Worm (Caenorhabditis elegans): Measurements from ENCODE around the gene K07D4.9.

The K07D4.9 gene

ce11 chrII:3989627-3990367 is 38.6 kb upstream of the K07D4.9 start, which contains the start of gene Y14H12A.2:
Gene Y14H12A.2, minus strand, starts transcription at chrII:3989677.
- TF ChIP-seq pax-1 (tag; optimal IDR thresholded peaks at IDR 0.05), result no peak
- TF ChIP-seq pat-9 (tag; optimal IDR thresholded peaks at IDR 0.05), result no peak
- no peak for TF ChIP-seq gmeb-2 (tag; optimal IDR thresholded peaks at IDR 0.05)
- no peak for TF ChIP-seq hlh-13 (GFP tag; optimal IDR thresholded peaks at IDR 0.05)
- no peak for TF ChIP-seq lim-6 (tag; optimal IDR thresholded peaks at IDR 0.05)
- TF ChIP-seq fax-1 (tag; optimal IDR thresholded peaks at IDR 0.05), result no peak
- TF ChIP-seq ceh-34 (tag; optimal IDR thresholded peaks at IDR 0.05), result no peak
- TF ChIP-seq elt-2 (tag; optimal IDR thresholded peaks at IDR 0.05), result peak; percentile 63

DNA sequence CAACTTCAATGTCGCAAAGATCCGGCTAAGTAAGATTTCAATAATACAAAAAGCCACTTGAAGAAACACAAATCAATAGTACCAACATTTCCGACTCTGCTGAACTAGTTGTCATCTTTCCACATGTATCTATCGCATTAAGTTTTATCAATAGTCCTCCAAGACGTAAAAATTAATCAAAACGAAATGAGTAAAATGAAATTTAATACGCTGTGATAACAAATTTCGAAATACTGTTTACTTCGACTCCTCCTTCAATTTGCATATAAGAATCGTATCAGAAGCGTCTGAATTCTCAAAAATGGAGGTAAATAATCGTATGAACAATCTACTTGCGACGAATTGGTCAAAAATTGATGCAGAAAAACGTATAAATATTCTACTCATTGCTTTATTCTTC is 37.7 kb upstream of the K07D4.9 start:
- TF ChIP-seq pag-3 (tag; optimal IDR thresholded peaks at IDR 0.05; ENCODE audit: borderline replicate concordance), result no peak
- no peak for TF ChIP-seq che-1 (tag; optimal IDR thresholded peaks at IDR 0.05)
- TF ChIP-seq tbx-2 (tag; optimal IDR thresholded peaks at IDR 0.05), result no peak
- no peak for TF ChIP-seq unc-55 (GFP tag; optimal IDR thresholded peaks at IDR 0.05)
- TF ChIP-seq unc-42 (tag; optimal IDR thresholded peaks at IDR 0.05), result no peak
- no peak for TF ChIP-seq ceh-24 (tag; optimal IDR thresholded peaks at IDR 0.05)
- no peak for TF ChIP-seq elt-4 (tag; optimal IDR thresholded peaks at IDR 0.05)
- TF ChIP-seq Y22D7AL.16 (tag; optimal IDR thresholded peaks at IDR 0.05), result no peak
- no peak for TF ChIP-seq fkh-6 (tag; optimal IDR thresholded peaks at IDR 0.05)
- TF ChIP-seq ceh-48 (tag; optimal IDR thresholded peaks at IDR 0.05), result no peak
- no peak for TF ChIP-seq gmeb-2 (tag; optimal IDR thresholded peaks at IDR 0.05)
- TF ChIP-seq madf-2 (tag; optimal IDR thresholded peaks at IDR 0.05), result no peak
- no peak for TF ChIP-seq odd-2 (tag; optimal IDR thresholded peaks at IDR 0.05)
- TF ChIP-seq nhr-232 (tag; optimal IDR thresholded peaks at IDR 0.05), result no peak

DNA sequence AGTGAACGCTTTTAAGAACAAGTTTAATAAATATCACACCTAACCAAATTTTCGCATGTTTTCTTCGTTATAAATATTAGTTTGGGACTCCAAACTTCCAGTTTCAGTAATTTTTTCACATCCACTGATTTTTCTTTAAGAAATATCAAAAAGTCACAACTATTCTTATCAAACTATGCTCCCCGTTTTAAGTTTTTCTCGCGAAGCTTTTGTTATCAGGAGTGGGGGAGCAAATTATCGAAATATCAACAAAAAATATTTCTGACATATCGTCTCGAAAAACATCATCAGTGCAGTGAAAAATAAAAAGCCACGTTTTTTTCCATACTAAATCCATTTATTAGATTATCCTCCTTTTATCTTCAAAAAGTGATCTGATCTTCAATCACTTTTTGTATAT is 36.3 kb upstream of the K07D4.9 start:
- TF ChIP-seq elt-2 (tag; optimal IDR thresholded peaks at IDR 0.05) (no peak), tbx-2 (tag; optimal IDR thresholded peaks at IDR 0.05) (no peak), unc-86 (tag; optimal IDR thresholded peaks at IDR 0.05) (no peak), fax-1 (tag; optimal IDR thresholded peaks at IDR 0.05) (no peak), ama-1 (optimal IDR thresholded peaks at IDR 0.05) (no peak), sox-2 (GFP tag; IDR thresholded peaks at IDR 0.05) (no peak), unc-55 (GFP tag; optimal IDR thresholded peaks at IDR 0.05) (no peak), unc-42 (tag; optimal IDR thresholded peaks at IDR 0.05) (no peak), ceh-19 (GFP tag; optimal IDR thresholded peaks at IDR 0.05) (no peak), gmeb-2 (tag; optimal IDR thresholded peaks at IDR 0.05) (no peak), ref-2 (tag; optimal IDR thresholded peaks at IDR 0.05) (no peak), ceh-45 (GFP tag; IDR thresholded peaks at IDR 0.05) (no peak), C08G9.2 (tag; optimal IDR thresholded peaks at IDR 0.05) (no peak), fkh-6 (tag; optimal IDR thresholded peaks at IDR 0.05) (no peak), Y22D7AL.16 (tag; optimal IDR thresholded peaks at IDR 0.05) (no peak), ztf-16 (tag; optimal IDR thresholded peaks at IDR 0.05) (no peak), ceh-22 (tag; optimal IDR thresholded peaks at IDR 0.05) (no peak), odd-2 (tag; optimal IDR thresholded peaks at IDR 0.05) (no peak)

DNA sequence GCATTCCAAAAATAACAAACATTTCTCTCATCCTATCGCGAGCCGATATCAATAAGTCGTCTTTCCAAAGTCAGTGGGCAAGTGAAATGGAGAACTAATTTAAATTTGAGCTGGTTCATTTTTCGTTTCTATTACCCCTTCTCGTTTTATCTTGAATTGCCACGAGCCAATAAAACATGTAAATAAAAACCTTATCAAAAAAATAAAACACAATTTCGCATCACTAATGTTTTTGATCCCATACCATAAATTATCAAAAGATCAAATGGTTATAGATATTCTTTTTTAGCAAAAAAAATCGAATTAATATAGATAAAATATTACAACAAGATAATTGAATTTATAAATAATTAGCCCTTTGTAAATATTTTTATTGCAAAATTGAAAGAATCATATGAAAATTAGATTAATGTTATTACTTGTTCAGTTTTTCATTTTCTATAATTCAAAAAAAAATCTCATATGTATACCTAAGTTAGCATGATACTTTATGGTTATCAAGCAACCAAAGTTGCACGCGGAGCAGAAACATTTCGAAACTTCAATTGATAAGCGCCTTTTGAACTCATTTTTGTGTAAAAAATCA is 35.6 kb upstream of the K07D4.9 start, which contains the start of gene Y14H12A.1:
TSS of gene Y14H12A.1 (plus strand) at position 536 of the 586 bp plus-strand sequence.
- TF ChIP-seq ceh-14 (tag; optimal IDR thresholded peaks at IDR 0.05) (no peak), Y22D7AL.16 (tag; optimal IDR thresholded peaks at IDR 0.05) (no peak), ets-4 (tag; optimal IDR thresholded peaks at IDR 0.05) (no peak), sox-4 (tag; optimal IDR thresholded peaks at IDR 0.05) (no peak), ceh-24 (tag; optimal IDR thresholded peaks at IDR 0.05) (no peak), pax-1 (tag; optimal IDR thresholded peaks at IDR 0.05) (no peak), hlh-13 (GFP tag; optimal IDR thresholded peaks at IDR 0.05) (no peak), ztf-16 (tag; optimal IDR thresholded peaks at IDR 0.05) (no peak), pag-3 (tag; optimal IDR thresholded peaks at IDR 0.05; ENCODE audit: borderline replicate concordance) (no peak), ceh-45 (GFP tag; IDR thresholded peaks at IDR 0.05) (no peak), tbx-7 (tag; optimal IDR thresholded peaks at IDR 0.05) (no peak), ceh-18 (tag; optimal IDR thresholded peaks at IDR 0.05) (no peak), rnt-1 (tag; optimal IDR thresholded peaks at IDR 0.05) (no peak), K02D7.2 (tag; optimal IDR thresholded peaks at IDR 0.05) (no peak), zip-5 (tag; optimal IDR thresholded peaks at IDR 0.05) (no peak), ahr-1 (tag; optimal IDR thresholded peaks at IDR 0.05) (no peak)
